Fruit fly (Drosophila melanogaster): ENCODE results near the gene CG10514.
A peak's percentile ranks its signal among the peaks of the same experiment; 100 is the strongest.

Gene CG10514

dm6 chr3R:25297678-25298077 lies 18.0 kb upstream of the CG10514 start, which contains the start of gene CG31097:
Gene CG31097 (minus strand): TSS chr3R:25297778.
- no peak for TF ChIP-seq tai (GFP tag; optimal IDR thresholded peaks at IDR 0.05)
- no peak for TF ChIP-seq OdsH (GFP tag; optimal IDR thresholded peaks at IDR 0.05)
- TF ChIP-seq dsf (GFP tag; optimal IDR thresholded peaks at IDR 0.05; ENCODE audit: borderline replicate concordance): no peak
- no peak for TF ChIP-seq N (GFP tag; optimal IDR thresholded peaks at IDR 0.05)
- no peak for TF ChIP-seq CG32264 (GFP tag; optimal IDR thresholded peaks at IDR 0.05)
- no peak for TF ChIP-seq jim (GFP tag; optimal IDR thresholded peaks at IDR 0.05)
- no peak for TF ChIP-seq sv (GFP tag; optimal IDR thresholded peaks at IDR 0.05)
- no peak for TF ChIP-seq Hr78 (GFP tag; optimal IDR thresholded peaks at IDR 0.05)
- TF ChIP-seq brk (GFP tag; optimal IDR thresholded peaks at IDR 0.05): no peak
- TF ChIP-seq Sp1 (GFP tag; optimal IDR thresholded peaks at IDR 0.05): no peak
- no peak for TF ChIP-seq CG9705 (GFP tag; optimal IDR thresholded peaks at IDR 0.05)
- no peak for TF ChIP-seq fru (GFP tag; optimal IDR thresholded peaks at IDR 0.05)
- no peak for TF ChIP-seq Dfd (GFP tag; optimal IDR thresholded peaks at IDR 0.05)
- no peak for TF ChIP-seq Abd-B (GFP tag; optimal IDR thresholded peaks at IDR 0.05)
- no peak for TF ChIP-seq CrebA (GFP tag; optimal IDR thresholded peaks at IDR 0.05; ENCODE audit: borderline replicate concordance)
- no peak for TF ChIP-seq dl (GFP tag; optimal IDR thresholded peaks at IDR 0.05; ENCODE audit: insufficient read depth in 1 of 2, partially characterized antibody in 2 of 2)
- TF ChIP-seq lola (GFP tag; optimal IDR thresholded peaks at IDR 0.05): no peak
- TF ChIP-seq Rel (GFP tag; optimal IDR thresholded peaks at IDR 0.05): no peak
- no peak for TF ChIP-seq Rel (tag; optimal IDR thresholded peaks at IDR 0.05)
- no peak for TF ChIP-seq foxo (GFP tag; optimal IDR thresholded peaks at IDR 0.05)

DNA sequence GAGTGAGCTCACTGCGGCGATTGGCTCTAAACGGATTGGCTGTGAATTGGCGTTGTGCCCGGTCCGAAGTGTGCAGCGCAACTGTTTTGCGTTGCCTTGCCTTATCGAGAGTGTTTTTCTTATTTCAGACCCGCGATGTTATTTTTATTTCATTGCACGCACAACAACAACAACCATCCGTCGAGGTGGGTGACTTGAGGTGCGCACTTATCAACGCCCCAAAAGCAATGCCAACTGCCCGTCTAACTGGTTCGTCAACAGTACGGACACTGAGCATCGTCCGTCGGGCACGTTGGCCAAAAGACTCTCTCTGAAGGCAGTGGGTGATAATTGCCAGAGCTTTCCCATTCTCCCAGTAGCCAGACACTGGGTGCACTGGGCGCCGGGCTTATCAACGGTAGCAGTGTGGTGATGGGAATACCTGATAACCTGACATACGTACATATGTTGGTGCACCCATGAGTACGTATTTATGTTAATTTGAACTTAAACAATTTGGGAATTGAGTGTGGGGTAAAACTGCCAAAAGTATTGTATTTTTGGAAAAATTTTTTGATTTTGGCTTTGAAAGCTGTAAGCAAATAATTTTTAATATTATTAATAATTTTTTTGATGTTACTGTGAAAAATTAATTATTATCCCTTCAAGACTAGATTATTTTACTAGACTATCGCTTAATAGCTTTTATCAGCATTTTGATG lies 15.8 kb upstream of the CG10514 start, which contains the start of gene CG31102:
TSS of gene CG31102 (minus strand) at position 275 of the 701 bp plus-strand sequence.
- peak; percentile 33 for TF ChIP-seq rgr (GFP tag; optimal IDR thresholded peaks at IDR 0.05)
- TF ChIP-seq GATAd (GFP tag; optimal IDR thresholded peaks at IDR 0.05): no peak
- peak; percentile 32 for TF ChIP-seq Jra (GFP tag; optimal IDR thresholded peaks at IDR 0.05)
- peak; percentile 82 for TF ChIP-seq CrebA (GFP tag; optimal IDR thresholded peaks at IDR 0.05; ENCODE audit: borderline replicate concordance)
- peak; percentile 93 for TF ChIP-seq h (GFP tag; optimal IDR thresholded peaks at IDR 0.05)
- TF ChIP-seq Dfd (GFP tag; optimal IDR thresholded peaks at IDR 0.05): no peak
- TF ChIP-seq Hnf4 (GFP tag; optimal IDR thresholded peaks at IDR 0.05): peak; percentile 40
- no peak for TF ChIP-seq psq (GFP tag; optimal IDR thresholded peaks at IDR 0.05)
- TF ChIP-seq br (GFP tag; optimal IDR thresholded peaks at IDR 0.05): peak; percentile 14
- TF ChIP-seq Rel (GFP tag; optimal IDR thresholded peaks at IDR 0.05): no peak
- peak; percentile 84 for TF ChIP-seq Rel (tag; optimal IDR thresholded peaks at IDR 0.05)
- TF ChIP-seq Abd-B (GFP tag; optimal IDR thresholded peaks at IDR 0.05): no peak
- TF ChIP-seq Vsx2 (GFP tag; optimal IDR thresholded peaks at IDR 0.05; ENCODE audit: partially characterized antibody): peak; percentile 37
- TF ChIP-seq fru (GFP tag; optimal IDR thresholded peaks at IDR 0.05): peak; percentile 39
- peak; percentile 12 for TF ChIP-seq Hr83 (GFP tag; optimal IDR thresholded peaks at IDR 0.05; ENCODE audit: poor library complexity, severe bottlenecking)
- no peak for TF ChIP-seq N (GFP tag; optimal IDR thresholded peaks at IDR 0.05)
- TF ChIP-seq dl (GFP tag; optimal IDR thresholded peaks at IDR 0.05; ENCODE audit: insufficient read depth in 1 of 2, partially characterized antibody in 2 of 2): peak in 1 of 2 experiments; percentile 60
- TF ChIP-seq tai (GFP tag; optimal IDR thresholded peaks at IDR 0.05): no peak
- peak; percentile 7 for TF ChIP-seq Dif (GFP tag; optimal IDR thresholded peaks at IDR 0.05; ENCODE audit: partially characterized antibody)
- peak; percentile 7 for TF ChIP-seq sage (GFP tag; optimal IDR thresholded peaks at IDR 0.05)

DNA sequence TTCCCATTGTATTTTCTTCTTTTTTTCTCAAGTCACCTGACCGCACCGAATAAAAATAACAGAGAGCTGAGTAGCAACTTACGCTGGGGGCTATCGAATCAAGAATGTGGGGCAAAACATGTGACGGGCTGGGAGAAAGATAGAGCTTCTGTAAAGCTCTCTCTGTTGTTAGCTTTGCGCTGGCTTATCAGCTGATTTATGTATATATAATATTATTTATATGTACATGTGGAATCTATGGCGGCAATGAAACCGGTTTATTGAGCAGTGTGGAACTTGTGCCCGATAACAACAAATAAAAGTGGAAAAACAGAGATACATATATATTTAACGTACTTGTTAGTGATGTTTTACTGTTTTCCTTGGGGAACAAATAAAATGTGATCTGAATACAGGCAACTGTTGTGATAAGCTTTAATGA lies 13.2 kb upstream of the CG10514 start, which contains the start of gene CG31098:
TSS of gene CG31098 (minus strand) at position 114 of the 421 bp plus-strand sequence.
- TF ChIP-seq OdsH (GFP tag; optimal IDR thresholded peaks at IDR 0.05) (peak; percentile 16), h (GFP tag; optimal IDR thresholded peaks at IDR 0.05) (peak; percentile 64), Dfd (GFP tag; optimal IDR thresholded peaks at IDR 0.05) (no peak), sage (GFP tag; optimal IDR thresholded peaks at IDR 0.05) (peak; percentile 67), brk (GFP tag; optimal IDR thresholded peaks at IDR 0.05) (peak; percentile 74), Mio (GFP tag; optimal IDR thresholded peaks at IDR 0.05) (no peak), rgr (GFP tag; optimal IDR thresholded peaks at IDR 0.05) (peak; percentile 21), Abd-B (GFP tag; optimal IDR thresholded peaks at IDR 0.05) (no peak), lola (GFP tag; optimal IDR thresholded peaks at IDR 0.05) (no peak), CrebA (GFP tag; optimal IDR thresholded peaks at IDR 0.05; ENCODE audit: borderline replicate concordance) (peak; percentile 93), GATAd (GFP tag; optimal IDR thresholded peaks at IDR 0.05) (no peak), Rel (GFP tag; optimal IDR thresholded peaks at IDR 0.05) (peak; percentile 85), Rel (tag; optimal IDR thresholded peaks at IDR 0.05) (no peak)
